Worm (Caenorhabditis elegans) whole organism, young adult: ENCODE data around the gene B0545.4.

Experiments used
- B0019.2 ChIP-seq: fragments of 200-800 bp; sonication (Bioruptor generic); conservative IDR thresholded peaks from 2 replicates; pipeline ENCODE4 v1.3.6; 2022; ENCODE audit warnings: missing genetic modification reagents, missing genetic modification characterization, missing compliant biosample characterization
- F23B12.7 ChIP-seq: sonication (generic microtip); optimal IDR thresholded peaks from 2 replicates; lab custom pipeline; 2017; ENCODE audit warnings: missing genetic modification characterization, mild to moderate bottlenecking, missing compliant biosample characterization, antibody characterized with exemption, moderate library complexity; ENCODE audit not compliant: insufficient read depth
- F57A8.1 ChIP-seq: fragments of 200-800 bp; sonication (Bioruptor generic); optimal IDR thresholded peaks from 2 replicates; lab custom pipeline; 2018; ENCODE audit warnings: mild to moderate bottlenecking, missing genetic modification characterization, moderate library complexity, missing compliant biosample characterization
- K12H6.12 ChIP-seq: fragments of 200-800 bp; sonication (Bioruptor generic); optimal IDR thresholded peaks from 2 replicates; lab custom pipeline; 2018; ENCODE audit warnings: mild to moderate bottlenecking, missing genetic modification characterization, missing compliant biosample characterization
- T26A5.8 ChIP-seq: sonication (generic microtip); optimal IDR thresholded peaks from 2 replicates; lab custom pipeline; 2016; ENCODE audit warnings: missing genetic modification characterization, missing compliant biosample characterization
- akir-1 ChIP-seq: fragments of 200-800 bp; sonication (Bioruptor generic); optimal IDR thresholded peaks from 2 replicates; lab custom pipeline; 2018; ENCODE audit warnings: mild to moderate bottlenecking, missing genetic modification characterization, moderate library complexity, missing compliant biosample characterization
- ama-1 ChIP-seq, 3 experiments: fragments of 150-350 bp in 1 of 3; sonication (generic microtip) in 2 of 3; optimal IDR thresholded peaks; 2 replicates each; lab custom pipeline; 2014 to 2018; ENCODE audit warnings: missing biosample characterization in 2 of 3, missing genetic modification characterization in 2 of 3, missing genetic modification reagents in 2 of 3
- aptf-3 ChIP-seq: fragments of 200-800 bp; sonication (Bioruptor generic); IDR thresholded peaks from 2 replicates; pipeline ENCODE4 v1.3.6; 2022; ENCODE audit warnings: missing genetic modification characterization, missing compliant biosample characterization
- atf-7 ChIP-seq: sonication (generic microtip); optimal IDR thresholded peaks from 2 replicates; lab custom pipeline; 2017; ENCODE audit warnings: mild to moderate bottlenecking, missing genetic modification characterization, missing compliant biosample characterization
- attf-3 ChIP-seq: fragments of 200-800 bp; sonication (Bioruptor generic); conservative IDR thresholded peaks from 2 replicates; pipeline ENCODE4 v1.3.6; 2022; ENCODE audit warnings: missing genetic modification reagents, missing genetic modification characterization, missing compliant biosample characterization
- bed-1 ChIP-seq: fragments of 200-800 bp; sonication (Bioruptor generic); IDR thresholded peaks from 2 replicates; pipeline ENCODE4 v1.3.6; 2022; ENCODE audit warnings: missing genetic modification reagents, missing genetic modification characterization, missing compliant biosample characterization
- bed-2 ChIP-seq: fragments of 200-800 bp; sonication (Bioruptor generic); IDR thresholded peaks from 2 replicates; pipeline ENCODE4 v1.3.6; 2022; ENCODE audit warnings: missing genetic modification reagents, missing genetic modification characterization, missing compliant biosample characterization
- ccch-3 ChIP-seq: fragments of 200-800 bp; sonication (Bioruptor generic); optimal IDR thresholded peaks from 2 replicates; lab custom pipeline; 2018; ENCODE audit warnings: mild to moderate bottlenecking, missing genetic modification characterization, missing compliant biosample characterization
- cebp-1 ChIP-seq, 2 experiments: fragments of 200-800 bp in 1 of 2; sonication (Bioruptor generic) in 1 of 2; sonication (generic microtip) in 1 of 2; IDR thresholded peaks in 1 of 2; optimal IDR thresholded peaks in 1 of 2; 2 replicates each; pipeline versions ENCODE4 v1.3.6 to Lab custom; 2017 to 2022; ENCODE audit warnings: missing compliant biosample characterization in 2 of 2, missing genetic modification characterization in 2 of 2, mild to moderate bottlenecking in 1 of 2, missing genetic modification reagents in 1 of 2, moderate library complexity in 1 of 2
- ceh-79 ChIP-seq: sonication (generic microtip); optimal IDR thresholded peaks from 2 replicates; lab custom pipeline; 2017; ENCODE audit warnings: mild to moderate bottlenecking, missing genetic modification characterization, missing compliant biosample characterization
- chd-7 ChIP-seq: sonication (generic microtip); optimal IDR thresholded peaks from 2 replicates; lab custom pipeline; 2016; ENCODE audit warnings: mild to moderate bottlenecking, missing genetic modification characterization, moderate library complexity, missing compliant biosample characterization
- efl-1 ChIP-seq: fragments of 150-350 bp; optimal IDR thresholded peaks from 2 replicates; lab custom pipeline; 2014; ENCODE audit warnings: missing biosample characterization, missing genetic modification reagents, missing genetic modification characterization
- egl-18 ChIP-seq: fragments of 200-800 bp; sonication (Bioruptor generic); IDR thresholded peaks from 2 replicates; pipeline ENCODE4 v1.3.6; 2022; ENCODE audit warnings: missing genetic modification reagents, missing genetic modification characterization, missing compliant biosample characterization
- egrh-3 ChIP-seq: fragments of 200-800 bp; sonication (Bioruptor generic); IDR thresholded peaks from 2 replicates; pipeline ENCODE4 v1.3.6; 2022; ENCODE audit warnings: missing genetic modification reagents, missing genetic modification characterization, missing compliant biosample characterization
- ets-4 ChIP-seq: fragments of 200-800 bp; sonication (Bioruptor generic); optimal IDR thresholded peaks from 2 replicates; lab custom pipeline; 2018; ENCODE audit warnings: mild to moderate bottlenecking, missing genetic modification characterization, missing compliant biosample characterization
- gei-17 ChIP-seq: fragments of 200-800 bp; sonication (Bioruptor generic); optimal IDR thresholded peaks from 2 replicates; lab custom pipeline; 2018; ENCODE audit warnings: mild to moderate bottlenecking, missing genetic modification characterization, missing compliant biosample characterization
- him-1 ChIP-seq: sonication (generic microtip); optimal IDR thresholded peaks from 2 replicates; lab custom pipeline; 2016; ENCODE audit warnings: missing genotype, missing genetic modification reagents, missing genetic modification characterization, missing compliant biosample characterization
- hmg-1.2 ChIP-seq: fragments of 200-800 bp; sonication (Bioruptor generic); IDR thresholded peaks from 2 replicates; pipeline ENCODE4 v1.3.6; 2022; ENCODE audit warnings: missing genetic modification reagents, missing genetic modification characterization, missing compliant biosample characterization
- lin-35 ChIP-seq, 3 experiments: fragments of 150-350 bp in 2 of 3; sonication (generic microtip) in 1 of 3; optimal IDR thresholded peaks; 2 replicates each; lab custom pipeline; 2014 to 2018; ENCODE audit warnings: missing biosample characterization in 3 of 3, missing genetic modification characterization in 3 of 3, missing genetic modification reagents in 3 of 3
- lin-54 ChIP-seq: fragments of 200-800 bp; sonication (Bioruptor generic); optimal IDR thresholded peaks from 2 replicates; lab custom pipeline; 2018; ENCODE audit warnings: mild to moderate bottlenecking, missing genetic modification characterization, missing compliant biosample characterization
- lsl-1 ChIP-seq: fragments of 200-800 bp; sonication (Bioruptor generic); optimal IDR thresholded peaks from 2 replicates; lab custom pipeline; 2018; ENCODE audit warnings: mild to moderate bottlenecking, missing genetic modification characterization, moderate library complexity, missing compliant biosample characterization
- madf-10 ChIP-seq: sonication (generic microtip); optimal IDR thresholded peaks from 2 replicates; lab custom pipeline; 2016; ENCODE audit warnings: mild to moderate bottlenecking, missing genetic modification characterization, missing compliant biosample characterization
- madf-8 ChIP-seq: fragments of 200-800 bp; sonication (Bioruptor generic); conservative IDR thresholded peaks from 2 replicates; pipeline ENCODE4 v1.3.6; 2022; ENCODE audit warnings: missing genetic modification reagents, missing genetic modification characterization, missing compliant biosample characterization
- nfya-1 ChIP-seq: sonication (generic microtip); optimal IDR thresholded peaks from 2 replicates; lab custom pipeline; 2017; ENCODE audit warnings: antibody characterized with exemption, missing compliant biosample characterization, missing genetic modification characterization, borderline replicate concordance; ENCODE audit not compliant: insufficient read depth
- nhr-80 ChIP-seq: sonication (generic microtip); optimal IDR thresholded peaks from 2 replicates; lab custom pipeline; 2016; ENCODE audit warnings: missing genetic modification characterization, missing compliant biosample characterization
- nhr-90 ChIP-seq: sonication (generic microtip); optimal IDR thresholded peaks from 2 replicates; lab custom pipeline; 2016; ENCODE audit warnings: missing genotype, mild to moderate bottlenecking, missing genetic modification characterization, missing compliant biosample characterization
- repo-1 ChIP-seq: sonication (generic microtip); optimal IDR thresholded peaks from 2 replicates; lab custom pipeline; 2017; ENCODE audit warnings: mild to moderate bottlenecking, missing genetic modification characterization, missing compliant biosample characterization
- sptf-2 ChIP-seq: fragments of 200-800 bp; sonication (Bioruptor generic); optimal IDR thresholded peaks from 2 replicates; lab custom pipeline; 2018; ENCODE audit warnings: mild to moderate bottlenecking, missing genetic modification characterization, missing compliant biosample characterization
- tbp1 ChIP-seq: fragments of 200-800 bp; sonication (Bioruptor generic); optimal IDR thresholded peaks from 2 replicates; lab custom pipeline; 2018; ENCODE audit warnings: mild to moderate bottlenecking, missing genetic modification characterization, missing compliant biosample characterization
- tbx-9 ChIP-seq: sonication (generic microtip); optimal IDR thresholded peaks from 2 replicates; lab custom pipeline; 2016; ENCODE audit warnings: borderline replicate concordance, missing genetic modification characterization, inconsistent platforms, missing compliant biosample characterization
- unc-130 ChIP-seq: sonication (generic microtip); optimal IDR thresholded peaks from 2 replicates; lab custom pipeline; 2016; ENCODE audit warnings: missing genetic modification reagents, missing genetic modification characterization, missing compliant biosample characterization
- zfh-2 ChIP-seq: fragments of 200-800 bp; sonication (Bioruptor generic); conservative IDR thresholded peaks from 2 replicates; pipeline ENCODE4 v1.3.6; 2022; ENCODE audit warnings: missing genetic modification reagents, missing genetic modification characterization, missing compliant biosample characterization
- ztf-18 ChIP-seq: sonication (generic microtip); optimal IDR thresholded peaks from 2 replicates; lab custom pipeline; 2016; ENCODE audit warnings: missing genotype, mild to moderate bottlenecking, missing genetic modification characterization, missing compliant biosample characterization
- ztf-26 ChIP-seq: sonication (generic microtip); optimal IDR thresholded peaks from 2 replicates; lab custom pipeline; 2017; ENCODE audit warnings: missing genetic modification characterization, missing compliant biosample characterization
- ztf-6 ChIP-seq: fragments of 200-800 bp; sonication (Bioruptor generic); IDR thresholded peaks from 2 replicates; pipeline ENCODE4 v1.3.6; 2022; ENCODE audit warnings: missing genetic modification reagents, missing genetic modification characterization, missing compliant biosample characterization

Gene B0545.4

ce11 chrIV:82309-82708 is 26.9 kb downstream of the B0545.4 start:
- no peak for TF ChIP-seq him-1 (tag; lab: Kevin White, UChicago)
- TF ChIP-seq, all 124 proteins: peak for 0

DNA sequence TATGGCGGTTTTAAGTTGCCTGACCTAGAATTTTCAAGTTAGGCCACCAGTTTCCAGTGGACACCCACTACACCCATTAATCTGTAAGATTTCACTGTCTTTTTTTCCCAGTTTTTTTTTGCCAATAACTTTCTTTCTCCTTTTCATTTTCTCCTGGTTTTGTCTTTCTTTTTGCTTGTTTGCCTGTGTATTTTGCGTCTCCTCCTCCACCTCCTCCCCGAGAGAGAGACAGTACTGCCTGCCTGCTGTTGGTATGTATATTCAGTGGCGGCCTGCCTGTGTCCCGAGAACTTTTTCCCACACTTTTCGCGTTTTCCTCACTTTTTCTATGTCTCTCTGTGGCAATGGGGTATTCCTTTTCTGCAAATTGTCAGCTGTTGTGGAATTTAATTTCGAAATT is 27.8 kb downstream of the B0545.4 start:
- TF ChIP-seq cebp-1 (GFP tag; IDR thresholded peaks at IDR 0.05; lab: Robert Waterston, UW) (no peak), cebp-1 (tag; optimal IDR thresholded peaks at IDR 0.05; lab: Kevin White, UChicago) (peak; percentile 49), ztf-26 (tag; lab: Kevin White, UChicago) (no peak), hmg-1.2 (0 out of 2 replicates have a peak, but pooled peaks have one; percentile 4), nhr-80 (tag; lab: Kevin White, UChicago) (peak; percentile 30)

- no peak for TF ChIP-seq ztf-18 (tag; lab: Kevin White, UChicago)
- no peak for TF ChIP-seq madf-10 (tag; lab: Kevin White, UChicago)
- no peak for TF ChIP-seq B0019.2
- no peak for TF ChIP-seq zfh-2 (GFP tag; lab: Robert Waterston, UW)
- no peak for TF ChIP-seq sptf-2
- TF ChIP-seq F57A8.1 (GFP tag; lab: Kevin White, UChicago) = no peak
Measured at ce11 chrIV:80943-81342, 28.3 kb downstream of the B0545.4 start.

DNA sequence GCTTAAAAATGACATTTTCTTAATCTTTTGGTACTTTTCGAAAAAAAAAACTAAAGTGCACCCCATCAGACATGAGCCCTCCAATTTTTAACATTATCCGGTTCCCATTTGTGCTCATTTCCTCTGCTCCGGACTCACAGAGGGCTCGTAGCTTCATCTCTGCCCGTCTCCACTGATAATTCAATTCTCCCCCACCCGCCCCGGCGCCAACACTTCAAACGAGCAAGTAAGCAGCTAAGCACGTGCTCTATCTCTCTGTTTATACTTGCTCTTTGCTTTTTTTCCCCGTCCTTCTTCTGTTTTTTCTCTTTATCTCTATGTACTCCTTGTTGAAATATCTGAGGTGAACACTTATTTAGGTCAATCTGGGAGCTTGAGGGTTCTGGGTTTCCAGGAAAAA is 30.0 kb downstream of the B0545.4 start, which contains the start of gene T05C7.9:
TSS of gene T05C7.9 (plus strand) at position 72 of the 400 bp plus-strand sequence.
- no peak for TF ChIP-seq bed-1 (GFP tag; lab: Robert Waterston, UW)
- TF ChIP-seq gei-17 = no peak
- 0 out of 2 replicates have a peak, but pooled peaks have one; percentile 32 for TF ChIP-seq zfh-2 (GFP tag; lab: Robert Waterston, UW)
- TF ChIP-seq, all 124 proteins: peak for 1

- TF ChIP-seq ama-1 (optimal IDR thresholded peaks at IDR 0.05; lab: Kevin White, UChicago) (no peak), ama-1 (GFP tag; optimal IDR thresholded peaks at IDR 0.05; lab: Kevin White, UChicago) (no peak), attf-3 (GFP tag; lab: Robert Waterston, UW) (no peak), ets-4 (GFP tag; lab: Kevin White, UChicago) (no peak), efl-1 (GFP tag; lab: Kevin White, UChicago) (no peak), nhr-90 (tag; lab: Kevin White, UChicago) (no peak), tbp1 (GFP tag; lab: Kevin White, UChicago) (no peak), unc-130 (GFP tag; lab: Kevin White, UChicago) (no peak), T26A5.8 (tag; lab: Kevin White, UChicago) (no peak), lin-35 (GFP tag; optimal IDR thresholded peaks at IDR 0.05; lab: Kevin White, UChicago) (no peak), repo-1 (tag; lab: Kevin White, UChicago) (no peak), nfya-1 (no peak), ztf-6 (GFP tag; lab: Robert Waterston, UW) (no peak), ceh-79 (tag; lab: Kevin White, UChicago) (no peak), egl-18 (GFP tag; lab: Robert Waterston, UW) (no peak)
Measured at ce11 chrIV:78206-78605, 31.0 kb downstream of the B0545.4 start.

DNA sequence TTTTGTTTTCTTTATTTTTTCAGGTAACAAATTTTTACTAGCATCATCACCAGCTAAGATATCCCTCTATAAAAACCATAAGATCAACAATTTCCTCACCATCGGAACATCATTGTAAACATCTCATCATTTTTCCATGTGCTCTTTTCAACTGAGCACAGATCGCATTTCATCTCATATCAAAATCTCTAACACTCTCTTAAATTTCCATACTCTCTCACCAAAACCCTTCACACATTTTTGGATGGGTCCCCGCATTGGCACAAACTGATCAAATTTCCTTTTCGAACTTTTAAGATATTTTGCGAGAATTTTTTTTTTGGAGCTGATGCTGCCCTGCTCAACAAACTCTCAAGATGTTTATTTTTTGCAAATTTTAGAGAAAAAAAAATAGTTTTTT is 31.8 kb downstream of the B0545.4 start:
- TF ChIP-seq nhr-90 (tag; lab: Kevin White, UChicago) = no peak
- no peak for TF ChIP-seq unc-130 (GFP tag; lab: Kevin White, UChicago)
- no peak for TF ChIP-seq gei-17
- TF ChIP-seq chd-7 (tag; lab: Kevin White, UChicago) = no peak
- no peak for TF ChIP-seq ccch-3 (GFP tag; lab: Kevin White, UChicago)
- no peak for TF ChIP-seq akir-1 (GFP tag; lab: Kevin White, UChicago)
- no peak for TF ChIP-seq lin-54 (GFP tag; lab: Kevin White, UChicago)
- no peak for TF ChIP-seq F23B12.7 (tag; lab: Kevin White, UChicago)
- TF ChIP-seq tbx-9 (tag; lab: Kevin White, UChicago) = no peak
- TF ChIP-seq atf-7 (tag; lab: Kevin White, UChicago) = no peak
- no peak for TF ChIP-seq aptf-3 (GFP tag; lab: Robert Waterston, UW)
- TF ChIP-seq K12H6.12 (tag; lab: Kevin White, UChicago) = no peak
- TF ChIP-seq bed-2 (GFP tag; lab: Robert Waterston, UW) = no peak
- no peak for TF ChIP-seq egrh-3 (GFP tag; lab: Robert Waterston, UW)
- TF ChIP-seq lsl-1 = no peak
- TF ChIP-seq madf-8 = no peak
